Worm (Caenorhabditis elegans): ENCODE measurements around the gene mgrn-1.

- TF ChIP-seq hmbx-1 (tag; optimal IDR thresholded peaks at IDR 0.05) (no peak), ceh-13 (GFP tag; optimal IDR thresholded peaks at IDR 0.05) (no peak), ama-1 (optimal IDR thresholded peaks at IDR 0.05) (no peak), tra-4 (tag; optimal IDR thresholded peaks at IDR 0.05) (no peak), ceh-36 (tag; optimal IDR thresholded peaks at IDR 0.05) (no peak), tbx-37 (GFP tag; conservative IDR thresholded peaks at IDR 0.05) (no peak), scrt-1 (GFP tag; IDR thresholded peaks at IDR 0.05) (no peak), sea-1 (GFP tag; conservative IDR thresholded peaks at IDR 0.05) (no peak), aly-1 (tag; optimal IDR thresholded peaks at IDR 0.05) (no peak), flt-1 (GFP tag; IDR thresholded peaks at IDR 0.05) (no peak), B0310.2 (tag; optimal IDR thresholded peaks at IDR 0.05) (no peak), pes-1 (GFP tag; IDR thresholded peaks at IDR 0.05) (no peak), hnd-1 (tag; optimal IDR thresholded peaks at IDR 0.05) (no peak), F13C5.2 (tag; optimal IDR thresholded peaks at IDR 0.05) (no peak)
These were observed at the start of gene mgrn-1 for ce11 chrX:14311583-14311982.
